Worm (Caenorhabditis elegans) whole organism, L3 larva: Measurements from ENCODE around the gene gst-30.
"Not testable (repeated sequence)": the region's sequence is repeated elsewhere in the genome, so short reads cannot be mapped to it uniquely, and the experiment has no call there.

ENCODE experiments used
- ama-1 ChIP-seq: fragments of 150-350 bp; optimal IDR thresholded peaks from 2 replicates; lab custom pipeline; 2018
- ceh-9 ChIP-seq: sonication (generic microtip); optimal IDR thresholded peaks from 2 replicates; lab custom pipeline; 2018; ENCODE audit warnings: missing biosample characterization, missing genetic modification characterization
- nfya-1 ChIP-seq: sonication (generic microtip); optimal IDR thresholded peaks from 2 replicates; lab custom pipeline; 2017; ENCODE audit warnings: missing genetic modification characterization, mild to moderate bottlenecking, missing compliant biosample characterization, antibody characterized with exemption, moderate library complexity; ENCODE audit not compliant: insufficient read depth
- nhr-67 ChIP-seq: fragments of 150-350 bp; optimal IDR thresholded peaks from 2 replicates; lab custom pipeline; 2014; ENCODE audit warnings: missing biosample characterization, missing genetic modification characterization
- tbx-2 ChIP-seq: sonication (generic microtip); optimal IDR thresholded peaks from 2 replicates; lab custom pipeline; 2016; ENCODE audit warnings: mild to moderate bottlenecking, missing genetic modification characterization, missing compliant biosample characterization

DNA sequence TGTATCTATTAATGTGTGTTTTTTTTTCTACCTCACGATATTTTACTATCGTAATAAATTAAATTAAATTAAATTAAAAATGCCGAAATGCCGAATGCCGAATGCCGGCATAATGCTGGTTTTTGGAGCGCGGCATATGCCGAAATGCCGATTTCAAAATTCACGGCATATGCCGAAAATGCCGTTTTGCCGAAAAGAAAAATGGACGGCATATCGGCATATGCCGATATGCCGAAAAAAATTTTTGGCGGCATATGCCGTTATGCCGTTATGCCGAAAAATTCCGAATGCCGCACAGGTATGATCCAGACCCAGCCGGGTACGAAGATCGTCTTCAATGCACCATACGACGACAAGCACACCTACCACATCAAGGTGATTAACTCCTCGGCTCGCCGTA, 36.3 kb downstream of the gst-30 start, which contains the start of gene msp-32:
- not testable (repeated sequence) for TF ChIP-seq tbx-2 (tag; lab: Kevin White, UChicago); ceh-9 (tag; lab: Kevin White, UChicago); ama-1 (lab: Kevin White, UChicago); nfya-1 (tag; lab: Kevin White, UChicago); nhr-67 (tag; lab: Kevin White, UChicago)
